Worm (Caenorhabditis elegans) whole organism, young adult: Measurements from ENCODE around the gene C27H6.8.
A peak's percentile ranks its signal among the peaks of the same experiment; 100 is the strongest.

Source experiments
- B0019.2 ChIP-seq: fragments of 200-800 bp; sonication (Bioruptor generic); conservative IDR thresholded peaks from 2 replicates; pipeline ENCODE4 v1.3.6; 2022; ENCODE audit warnings: missing genetic modification reagents, missing genetic modification characterization, missing compliant biosample characterization
- B0336.3 ChIP-seq: fragments of 200-800 bp; sonication (Bioruptor generic); IDR thresholded peaks from 2 replicates; pipeline ENCODE4 v1.3.6; 2022; ENCODE audit warnings: missing genetic modification characterization, missing compliant biosample characterization
- C17E4.6 ChIP-seq: fragments of 200-800 bp; sonication (Bioruptor generic); IDR thresholded peaks from 2 replicates; pipeline ENCODE4 v1.3.6; 2022; ENCODE audit warnings: missing genetic modification reagents, missing genetic modification characterization, missing compliant biosample characterization
- D2030.7 ChIP-seq: fragments of 200-800 bp; sonication (Bioruptor generic); IDR thresholded peaks from 2 replicates; pipeline ENCODE4 v1.3.6; 2022; ENCODE audit warnings: missing genetic modification reagents, missing genetic modification characterization, missing compliant biosample characterization
- F23B12.7 ChIP-seq: sonication (generic microtip); optimal IDR thresholded peaks from 2 replicates; lab custom pipeline; 2017; ENCODE audit warnings: missing genetic modification characterization, mild to moderate bottlenecking, missing compliant biosample characterization, antibody characterized with exemption, moderate library complexity; ENCODE audit not compliant: insufficient read depth
- F37B4.10 ChIP-seq: fragments of 200-800 bp; sonication (Bioruptor generic); IDR thresholded peaks from 2 replicates; pipeline ENCODE4 v1.3.6; 2022; ENCODE audit warnings: missing genetic modification characterization, missing compliant biosample characterization
- F39B2.1 ChIP-seq: fragments of 200-800 bp; sonication (Bioruptor generic); IDR thresholded peaks from 2 replicates; pipeline ENCODE4 v1.3.6; 2022; ENCODE audit warnings: missing genetic modification reagents, missing genetic modification characterization, missing compliant biosample characterization
- F49E8.2 ChIP-seq: sonication (generic microtip); optimal IDR thresholded peaks from 3 replicates; lab custom pipeline; 2017; ENCODE audit warnings: missing genetic modification characterization, mild to moderate bottlenecking, missing compliant biosample characterization, antibody characterized with exemption, moderate library complexity; ENCODE audit not compliant: insufficient read depth
- F52B5.7 ChIP-seq: sonication (generic microtip); optimal IDR thresholded peaks from 2 replicates; lab custom pipeline; 2016; ENCODE audit warnings: mild to moderate bottlenecking, missing genetic modification characterization, missing compliant biosample characterization
- T26A5.8 ChIP-seq: sonication (generic microtip); optimal IDR thresholded peaks from 2 replicates; lab custom pipeline; 2016; ENCODE audit warnings: missing genetic modification characterization, missing compliant biosample characterization
- Y53G8AR.9 ChIP-seq: fragments of 200-800 bp; sonication (Bioruptor generic); conservative IDR thresholded peaks from 2 replicates; pipeline ENCODE4 v1.3.6; 2022; ENCODE audit warnings: missing genetic modification reagents, missing genetic modification characterization, missing compliant biosample characterization
- attf-3 ChIP-seq: fragments of 200-800 bp; sonication (Bioruptor generic); conservative IDR thresholded peaks from 2 replicates; pipeline ENCODE4 v1.3.6; 2022; ENCODE audit warnings: missing genetic modification reagents, missing genetic modification characterization, missing compliant biosample characterization
- bed-2 ChIP-seq: fragments of 200-800 bp; sonication (Bioruptor generic); IDR thresholded peaks from 2 replicates; pipeline ENCODE4 v1.3.6; 2022; ENCODE audit warnings: missing genetic modification reagents, missing genetic modification characterization, missing compliant biosample characterization
- cebp-2 ChIP-seq: fragments of 200-800 bp; sonication (Bioruptor generic); IDR thresholded peaks from 2 replicates; pipeline ENCODE4 v1.3.6; 2022; ENCODE audit warnings: missing genetic modification characterization, missing compliant biosample characterization
- ceh-100 ChIP-seq: fragments of 200-800 bp; sonication (Bioruptor generic); IDR thresholded peaks from 2 replicates; pipeline ENCODE4 v1.3.6; 2022; ENCODE audit warnings: missing genetic modification reagents, missing genetic modification characterization, missing compliant biosample characterization
- ceh-40 ChIP-seq: fragments of 200-800 bp; sonication (Bioruptor generic); IDR thresholded peaks from 2 replicates; pipeline ENCODE4 v1.3.6; 2022; ENCODE audit warnings: missing genetic modification characterization, missing compliant biosample characterization
- ceh-58 ChIP-seq: fragments of 200-800 bp; sonication (Bioruptor generic); IDR thresholded peaks from 2 replicates; pipeline ENCODE4 v1.3.6; 2022; ENCODE audit warnings: missing genetic modification characterization, missing compliant biosample characterization
- dox-1 ChIP-seq: fragments of 200-800 bp; sonication (Bioruptor generic); IDR thresholded peaks from 2 replicates; pipeline ENCODE4 v1.3.6; 2022; ENCODE audit warnings: missing genetic modification reagents, missing genetic modification characterization, missing compliant biosample characterization
- efl-1 ChIP-seq: fragments of 150-350 bp; optimal IDR thresholded peaks from 2 replicates; lab custom pipeline; 2014; ENCODE audit warnings: missing biosample characterization, missing genetic modification reagents, missing genetic modification characterization
- egl-44 ChIP-seq: fragments of 200-800 bp; sonication (Bioruptor generic); IDR thresholded peaks from 2 replicates; pipeline ENCODE4 v1.3.6; 2022; ENCODE audit warnings: missing genetic modification reagents, missing genetic modification characterization, missing compliant biosample characterization
- ets-4 ChIP-seq: fragments of 200-800 bp; sonication (Bioruptor generic); optimal IDR thresholded peaks from 2 replicates; lab custom pipeline; 2018; ENCODE audit warnings: mild to moderate bottlenecking, missing genetic modification characterization, missing compliant biosample characterization
- gei-17 ChIP-seq: fragments of 200-800 bp; sonication (Bioruptor generic); optimal IDR thresholded peaks from 2 replicates; lab custom pipeline; 2018; ENCODE audit warnings: mild to moderate bottlenecking, missing genetic modification characterization, missing compliant biosample characterization
- hmg-20 ChIP-seq: fragments of 200-800 bp; sonication (Bioruptor generic); IDR thresholded peaks from 2 replicates; pipeline ENCODE4 v1.3.6; 2022; ENCODE audit warnings: missing genetic modification reagents, missing genetic modification characterization, missing compliant biosample characterization
- hrde-1 ChIP-seq: sonication (generic microtip); optimal IDR thresholded peaks from 2 replicates; lab custom pipeline; 2016; ENCODE audit warnings: missing genetic modification characterization, mild to moderate bottlenecking, missing compliant biosample characterization, moderate library complexity, missing genotype, missing genetic modification reagents, borderline replicate concordance
- lag-1 ChIP-seq: fragments of 200-800 bp; sonication (Bioruptor generic); IDR thresholded peaks from 2 replicates; pipeline ENCODE4 v1.3.6; 2022; ENCODE audit warnings: missing genetic modification reagents, missing genetic modification characterization, missing compliant biosample characterization
- let-607 ChIP-seq, 2 experiments: fragments of 200-800 bp in 1 of 2; sonication (Bioruptor generic) in 1 of 2; sonication (generic microtip) in 1 of 2; optimal IDR thresholded peaks; 2 replicates each; lab custom pipeline; 2016 to 2018; ENCODE audit warnings: mild to moderate bottlenecking in 2 of 2, missing compliant biosample characterization in 2 of 2, missing genetic modification characterization in 2 of 2, moderate library complexity in 2 of 2, missing genotype in 1 of 2
- lin-40 ChIP-seq: sonication (generic microtip); optimal IDR thresholded peaks from 2 replicates; lab custom pipeline; 2016; ENCODE audit warnings: missing genetic modification characterization, mild to moderate bottlenecking, missing compliant biosample characterization, missing genotype, missing genetic modification reagents
- lin-54 ChIP-seq: fragments of 200-800 bp; sonication (Bioruptor generic); optimal IDR thresholded peaks from 2 replicates; lab custom pipeline; 2018; ENCODE audit warnings: mild to moderate bottlenecking, missing genetic modification characterization, missing compliant biosample characterization
- lir-1 ChIP-seq: fragments of 200-800 bp; sonication (Bioruptor generic); conservative IDR thresholded peaks from 2 replicates; pipeline ENCODE4 v1.3.6; 2022; ENCODE audit warnings: missing genetic modification reagents, missing genetic modification characterization, missing compliant biosample characterization
- lsy-27 ChIP-seq: sonication (generic microtip); optimal IDR thresholded peaks from 2 replicates; lab custom pipeline; 2017; ENCODE audit warnings: missing genetic modification characterization, mild to moderate bottlenecking, missing compliant biosample characterization, antibody characterized with exemption, missing genotype, borderline replicate concordance; ENCODE audit not compliant: insufficient read depth
- madf-6 ChIP-seq: fragments of 200-800 bp; sonication (Bioruptor generic); IDR thresholded peaks from 2 replicates; pipeline ENCODE4 v1.3.6; 2022; ENCODE audit warnings: missing genetic modification reagents, missing genetic modification characterization, missing compliant biosample characterization
- madf-8 ChIP-seq: fragments of 200-800 bp; sonication (Bioruptor generic); conservative IDR thresholded peaks from 2 replicates; pipeline ENCODE4 v1.3.6; 2022; ENCODE audit warnings: missing genetic modification reagents, missing genetic modification characterization, missing compliant biosample characterization
- mcd-1 ChIP-seq: fragments of 200-800 bp; sonication (Bioruptor generic); IDR thresholded peaks from 2 replicates; pipeline ENCODE4 v1.3.6; 2022; ENCODE audit warnings: missing genetic modification reagents, missing genetic modification characterization, missing compliant biosample characterization
- mxl-1 ChIP-seq: sonication (generic microtip); optimal IDR thresholded peaks from 2 replicates; lab custom pipeline; 2016; ENCODE audit warnings: missing genetic modification characterization, missing compliant biosample characterization
- nfyb-1 ChIP-seq: fragments of 200-800 bp; sonication (Bioruptor generic); IDR thresholded peaks from 2 replicates; pipeline ENCODE4 v1.3.6; 2022; ENCODE audit warnings: missing genetic modification reagents, missing genetic modification characterization, missing compliant biosample characterization
- nhr-80 ChIP-seq: sonication (generic microtip); optimal IDR thresholded peaks from 2 replicates; lab custom pipeline; 2016; ENCODE audit warnings: missing genetic modification characterization, missing compliant biosample characterization
- pha-4 ChIP-seq: fragments of 150-350 bp; sonication (generic microtip); optimal IDR thresholded peaks from 2 replicates; lab custom pipeline; 2014; ENCODE audit warnings: missing biosample characterization, missing genetic modification reagents, missing genetic modification characterization
- rpc-1 ChIP-seq, 2 experiments: fragments of 150-350 bp in 1 of 2; sonication (generic microtip) in 1 of 2; optimal IDR thresholded peaks; 2 replicates each; lab custom pipeline; 2014 to 2018; ENCODE audit warnings: missing biosample characterization in 1 of 2, missing genetic modification characterization in 1 of 2, missing genetic modification reagents in 1 of 2, missing genotype in 1 of 2
- snpc-1.3 ChIP-seq: sonication (generic microtip); optimal IDR thresholded peaks from 2 replicates; lab custom pipeline; 2017; ENCODE audit warnings: missing genetic modification characterization, mild to moderate bottlenecking, missing compliant biosample characterization, antibody characterized with exemption, moderate library complexity, missing genotype, missing genetic modification reagents; ENCODE audit not compliant: insufficient read depth
- somi-1 ChIP-seq: fragments of 200-800 bp; sonication (Bioruptor generic); optimal IDR thresholded peaks from 2 replicates; lab custom pipeline; 2018; ENCODE audit warnings: mild to moderate bottlenecking, missing genetic modification characterization, missing compliant biosample characterization
- tlf-1 ChIP-seq: fragments of 200-800 bp; sonication (Bioruptor generic); optimal IDR thresholded peaks from 2 replicates; lab custom pipeline; 2018; ENCODE audit warnings: mild to moderate bottlenecking, missing genetic modification characterization, missing compliant biosample characterization
- ztf-25 ChIP-seq: fragments of 200-800 bp; sonication (Bioruptor generic); IDR thresholded peaks from 2 replicates; pipeline ENCODE4 v1.3.6; 2022; ENCODE audit warnings: missing genetic modification reagents, missing genetic modification characterization, missing compliant biosample characterization
- ztf-26 ChIP-seq: sonication (generic microtip); optimal IDR thresholded peaks from 2 replicates; lab custom pipeline; 2017; ENCODE audit warnings: missing genetic modification characterization, missing compliant biosample characterization
- ztf-3 ChIP-seq: fragments of 200-800 bp; sonication (Bioruptor generic); optimal IDR thresholded peaks from 2 replicates; lab custom pipeline; 2018; ENCODE audit warnings: mild to moderate bottlenecking, missing genetic modification characterization, missing compliant biosample characterization
- ztf-6 ChIP-seq: fragments of 200-800 bp; sonication (Bioruptor generic); IDR thresholded peaks from 2 replicates; pipeline ENCODE4 v1.3.6; 2022; ENCODE audit warnings: missing genetic modification reagents, missing genetic modification characterization, missing compliant biosample characterization

C27H6.8 gene

DNA sequence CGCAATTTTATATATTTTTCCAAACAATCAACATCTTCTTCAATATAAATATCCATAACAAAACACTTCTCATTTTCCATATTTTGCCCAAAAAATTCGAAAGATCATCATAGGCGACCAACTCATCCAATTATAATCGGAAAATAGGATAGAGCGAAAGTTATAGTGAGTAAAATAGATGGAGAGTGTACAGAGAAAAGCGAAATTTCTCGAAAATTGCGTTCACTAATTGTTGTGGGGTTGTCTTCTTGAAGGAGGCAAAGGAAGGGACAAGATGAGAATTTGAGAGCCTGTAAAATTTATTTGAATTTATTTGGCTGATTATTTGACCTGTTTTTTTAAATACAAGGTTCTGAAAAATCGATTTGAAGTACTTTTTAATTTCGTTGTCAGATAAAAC lies 48.0 kb upstream of the C27H6.8 start:
- TF ChIP-seq lsy-27 (tag; lab: Kevin White, UChicago) (no peak), mxl-1 (tag; lab: Kevin White, UChicago) (no peak), ceh-40 (GFP tag; lab: Robert Waterston, UW) (no peak), ceh-100 (GFP tag; lab: Robert Waterston, UW) (no peak), hmg-20 (GFP tag; lab: Robert Waterston, UW) (no peak), egl-44 (no peak), Y53G8AR.9 (GFP tag; lab: Robert Waterston, UW) (no peak), ceh-58 (GFP tag; lab: Robert Waterston, UW) (no peak), cebp-2 (GFP tag; lab: Robert Waterston, UW) (no peak), F39B2.1 (no peak), F37B4.10 (no peak), let-607 (tag; optimal IDR thresholded peaks at IDR 0.05; lab: Kevin White, UChicago) (no peak), bed-2 (no peak)

DNA sequence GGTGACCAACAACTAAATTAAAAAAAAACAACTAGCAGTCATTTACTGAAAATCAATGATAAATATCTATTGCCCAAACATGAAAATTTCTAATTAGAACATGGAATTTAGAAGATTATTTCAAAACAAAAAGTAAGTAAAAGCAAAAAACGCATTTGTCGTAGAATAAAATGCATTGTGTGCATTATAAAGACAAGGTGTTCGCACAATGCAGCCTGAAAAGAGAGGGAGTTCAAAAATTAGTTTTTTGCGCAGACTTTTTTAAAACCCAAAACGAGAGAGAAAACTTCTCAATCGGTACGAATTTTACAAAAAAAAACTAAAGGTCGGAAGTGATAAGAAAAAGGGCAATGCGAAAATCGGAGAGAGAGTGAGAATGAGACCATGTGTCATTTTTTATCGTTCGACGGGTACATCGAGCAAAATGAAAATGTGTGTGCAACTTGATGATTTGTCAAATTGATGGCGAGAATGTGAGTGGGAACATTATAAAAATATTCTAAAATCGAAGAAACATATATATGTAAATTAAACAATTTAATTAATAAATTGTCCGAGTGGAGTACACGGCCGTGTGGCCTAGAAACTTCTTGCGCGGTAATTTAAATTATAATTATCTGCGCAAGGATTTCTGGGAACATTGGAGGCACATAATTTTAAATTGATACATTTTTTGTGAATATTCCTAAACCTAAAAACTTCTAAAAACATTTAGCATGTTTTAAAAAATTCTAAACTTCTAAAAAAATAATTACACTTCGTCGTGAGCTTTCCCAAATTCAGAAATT lies 44.0 kb upstream of the C27H6.8 start:
- TF ChIP-seq gei-17 (GFP tag; lab: Kevin White, UChicago): no peak
- no peak for TF ChIP-seq ets-4 (GFP tag; lab: Kevin White, UChicago)
- TF ChIP-seq lsy-27 (tag; lab: Kevin White, UChicago): no peak
- no peak for TF ChIP-seq let-607 (tag; optimal IDR thresholded peaks at IDR 0.05; lab: Kevin White, UChicago)
- no peak for TF ChIP-seq ztf-25
- TF ChIP-seq B0019.2 (GFP tag; lab: Robert Waterston, UW): no peak
- peak; percentile 79 for TF ChIP-seq nhr-80 (tag; lab: Kevin White, UChicago)
- 0 out of 2 replicates have a peak, but pooled peaks have one; percentile 23 for TF ChIP-seq lir-1 (GFP tag; lab: Robert Waterston, UW)
- TF ChIP-seq madf-6 (GFP tag; lab: Robert Waterston, UW): peak; percentile 60; the same call in 1 of the 2 replicates
- TF ChIP-seq F23B12.7 (tag; lab: Kevin White, UChicago): peak; percentile 17
- TF ChIP-seq tlf-1: no peak
- TF ChIP-seq dox-1 (GFP tag; lab: Robert Waterston, UW): peak; percentile 50
- no peak for TF ChIP-seq snpc-1.3 (tag; lab: Kevin White, UChicago)
- TF ChIP-seq F49E8.2 (tag; lab: Kevin White, UChicago): no peak
- no peak for TF ChIP-seq attf-3
- TF ChIP-seq D2030.7 (GFP tag; lab: Robert Waterston, UW): no peak
- TF ChIP-seq F52B5.7 (tag; lab: Kevin White, UChicago): no peak
- TF ChIP-seq ztf-26 (tag; lab: Kevin White, UChicago): no peak
- TF ChIP-seq nfyb-1 (GFP tag; lab: Robert Waterston, UW): no peak
- TF ChIP-seq somi-1 (GFP tag; lab: Kevin White, UChicago): no peak
- no peak for TF ChIP-seq lag-1 (GFP tag; lab: Robert Waterston, UW)
- TF ChIP-seq ztf-6 (GFP tag; lab: Robert Waterston, UW): no peak
- TF ChIP-seq lin-40 (tag; lab: Kevin White, UChicago): peak; percentile 41
- TF ChIP-seq mcd-1 (GFP tag; lab: Robert Waterston, UW): no peak
- no peak for TF ChIP-seq C17E4.6
- no peak for TF ChIP-seq ztf-3
- TF ChIP-seq B0336.3 (GFP tag; lab: Robert Waterston, UW): no peak
- no peak for TF ChIP-seq T26A5.8 (tag; lab: Kevin White, UChicago)
- 0 out of 2 replicates have a peak, but pooled peaks have one; percentile 10 for TF ChIP-seq madf-8 (GFP tag; lab: Robert Waterston, UW)
- no peak for TF ChIP-seq pha-4 (tag; lab: Kevin White, UChicago)
- TF ChIP-seq efl-1: peak; percentile 57
- no peak for TF ChIP-seq hrde-1
- TF ChIP-seq lin-54: peak; percentile 66
- TF ChIP-seq rpc-1 (optimal IDR thresholded peaks at IDR 0.05; lab: Kevin White, UChicago): no peak
- no peak for TF ChIP-seq rpc-1 (tag; optimal IDR thresholded peaks at IDR 0.05; lab: Kevin White, UChicago)
